Worm (Caenorhabditis elegans): Measurements from ENCODE around the gene C11H1.9.

DNA sequence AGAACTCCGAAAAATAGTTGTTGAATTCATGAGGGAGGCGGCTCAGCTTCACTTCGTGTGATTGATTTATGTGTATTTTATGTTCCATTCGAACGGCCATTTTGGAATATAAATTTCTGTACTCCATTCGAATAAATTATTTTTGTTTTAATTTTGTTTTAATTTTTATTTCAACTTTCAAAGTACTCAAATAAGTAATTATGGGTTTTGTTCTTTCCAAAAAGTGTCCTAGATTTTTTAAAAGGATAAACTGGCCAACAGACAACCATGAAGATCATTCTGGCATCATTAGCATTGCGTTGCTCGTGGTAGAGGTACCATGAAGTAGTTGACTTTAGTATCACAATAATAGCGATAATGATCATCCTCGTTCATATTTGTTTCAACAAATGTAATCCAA lies 6.4 kb upstream of the C11H1.9 start:
- TF ChIP-seq egl-27 (tag; optimal IDR thresholded peaks at IDR 0.05) (no peak), spr-1 (tag; optimal IDR thresholded peaks at IDR 0.05) (no peak), daf-19 (GFP tag; conservative IDR thresholded peaks at IDR 0.05) (no peak), mdl-1 (tag; optimal IDR thresholded peaks at IDR 0.05) (no peak), lir-3 (tag; optimal IDR thresholded peaks at IDR 0.05) (no peak), F10B5.3 (tag; optimal IDR thresholded peaks at IDR 0.05) (no peak), D1046.2 (GFP tag; IDR thresholded peaks at IDR 0.05) (no peak), mep-1 (tag; optimal IDR thresholded peaks at IDR 0.05) (no peak), arid-1 (GFP tag; conservative IDR thresholded peaks at IDR 0.05) (no peak)
